Fruit fly (Drosophila melanogaster) S2 (cell line): ENCODE measurements around the gene CG5096.

ENCODE experiments used
- CG8478 ChIP-seq: fragments of >200 bp; optimal IDR thresholded peaks from 2 replicates; lab custom pipeline; 2018
- CTCF ChIP-seq, 2 experiments: fragments of >200 bp; optimal IDR thresholded peaks; 2 replicates each; lab custom pipeline; 2018

DNA sequence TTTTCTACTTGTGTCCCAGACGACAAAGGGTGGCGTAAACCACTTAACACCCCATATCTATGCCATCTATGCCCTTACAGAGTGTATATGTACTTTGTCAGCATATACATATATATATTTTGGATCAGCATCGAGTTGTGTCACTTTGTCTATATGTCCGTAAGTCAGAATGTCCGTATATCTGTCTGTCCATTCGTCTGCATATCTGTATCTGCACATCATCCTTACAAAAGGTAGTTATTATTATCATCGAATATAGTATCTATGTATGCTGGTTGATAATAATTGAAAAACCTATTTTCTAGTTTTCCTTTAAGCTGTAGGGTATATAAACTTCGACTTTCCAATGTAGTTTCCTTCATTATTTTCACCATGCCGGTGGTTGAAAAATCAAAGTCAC, 30.9 kb upstream of the CG5096 start:
- TF ChIP-seq CG8478 (lab: Kevin White, UChicago) (no peak), CTCF (optimal IDR thresholded peaks at IDR 0.05; lab: Kevin White, UChicago) (no peak)
